Worm (Caenorhabditis elegans) whole organism, L4 larva: ENCODE results near the gene F12F6.1.

ENCODE experiments used
- D1046.2 ChIP-seq: fragments of 200-800 bp; sonication (Bioruptor generic); IDR thresholded peaks from 2 replicates; pipeline ENCODE4 v1.3.6; 2022; ENCODE audit warnings: missing genetic modification characterization, missing compliant biosample characterization
- F44E2.7 ChIP-seq: fragments of 200-800 bp; sonication (Bioruptor generic); IDR thresholded peaks from 2 replicates; pipeline ENCODE4 v2.1.2; 2022; ENCODE audit warnings: missing genetic modification characterization, missing compliant biosample characterization
- F49E8.2 ChIP-seq: sonication (generic microtip); optimal IDR thresholded peaks from 2 replicates; lab custom pipeline; 2016; ENCODE audit warnings: missing compliant biosample characterization, mild to moderate bottlenecking, missing genetic modification characterization, borderline replicate concordance
- R02D3.7 ChIP-seq: fragments of 150-350 bp; sonication (generic microtip); optimal IDR thresholded peaks from 3 replicates; lab custom pipeline; 2014; ENCODE audit warnings: missing biosample characterization, missing genetic modification characterization
- T20F7.1 ChIP-seq: fragments of 200-800 bp; sonication (Bioruptor generic); optimal IDR thresholded peaks from 2 replicates; lab custom pipeline; 2018; ENCODE audit warnings: mild to moderate bottlenecking, missing genetic modification characterization, missing compliant biosample characterization
- T26A8.4 ChIP-seq: fragments of 200-800 bp; sonication (Bioruptor generic); IDR thresholded peaks from 2 replicates; pipeline ENCODE4 v1.3.6; 2022; ENCODE audit warnings: missing genetic modification characterization, missing compliant biosample characterization
- Y105C5A.15 ChIP-seq: fragments of 200-800 bp; sonication (Bioruptor generic); IDR thresholded peaks from 2 replicates; pipeline ENCODE4 v1.3.6; 2022; ENCODE audit warnings: missing genetic modification characterization, missing compliant biosample characterization
- Y48G9A.11 ChIP-seq: fragments of 200-800 bp; sonication (Bioruptor generic); IDR thresholded peaks from 2 replicates; pipeline ENCODE4 v1.3.6; 2022; ENCODE audit warnings: missing genetic modification reagents, missing genetic modification characterization, missing compliant biosample characterization
- ZK546.5 ChIP-seq, 2 experiments: sonication (generic microtip); optimal IDR thresholded peaks; 2 replicates each; lab custom pipeline; 2017; ENCODE audit warnings: missing biosample characterization in 2 of 2, missing genetic modification characterization in 2 of 2
- aha-1 ChIP-seq: fragments of 150-350 bp; peaks from one replicate; lab custom pipeline; 2014; ENCODE audit warnings: missing biosample characterization, missing genetic modification characterization
- aly-2 ChIP-seq: sonication (generic microtip); optimal IDR thresholded peaks from 2 replicates; lab custom pipeline; 2018; ENCODE audit warnings: missing biosample characterization, missing genetic modification characterization
- ama-1 ChIP-seq: fragments of 150-350 bp; optimal IDR thresholded peaks from 2 replicates; lab custom pipeline; 2014; ENCODE audit warnings: inconsistent platforms, mixed read lengths
- arid-1 ChIP-seq: fragments of 200-800 bp; sonication (Bioruptor generic); conservative IDR thresholded peaks from 2 replicates; pipeline ENCODE4 v1.3.6; 2022; ENCODE audit warnings: missing genetic modification reagents, missing genetic modification characterization, missing compliant biosample characterization
- attf-4 ChIP-seq: sonication (generic microtip); optimal IDR thresholded peaks from 3 replicates; lab custom pipeline; 2017; ENCODE audit warnings: missing biosample characterization, missing genetic modification characterization
- ces-1 ChIP-seq: fragments of 150-350 bp; sonication (generic microtip); optimal IDR thresholded peaks from 4 replicates; lab custom pipeline; 2014; ENCODE audit warnings: missing biosample characterization, missing genetic modification reagents, missing genetic modification characterization
- ctbp-1 ChIP-seq: fragments of 200-800 bp; sonication (Bioruptor generic); IDR thresholded peaks from 2 replicates; pipeline ENCODE4 v1.3.6; 2022; ENCODE audit warnings: missing genetic modification reagents, missing genetic modification characterization, missing compliant biosample characterization
- daf-19 ChIP-seq: fragments of 200-800 bp; sonication (Bioruptor generic); conservative IDR thresholded peaks from 2 replicates; pipeline ENCODE4 v1.3.6; 2022; ENCODE audit warnings: missing genetic modification characterization, missing compliant biosample characterization
- daf-8 ChIP-seq: fragments of 200-800 bp; sonication (Bioruptor generic); IDR thresholded peaks from 2 replicates; pipeline ENCODE4 v1.3.6; 2022; ENCODE audit warnings: missing genetic modification characterization, missing compliant biosample characterization
- dpl-1 ChIP-seq: fragments of 150-350 bp; optimal IDR thresholded peaks from 2 replicates; lab custom pipeline; 2014; ENCODE audit warnings: missing biosample characterization, missing genetic modification reagents, missing genetic modification characterization
- fos-1 ChIP-seq: fragments of 150-350 bp; optimal IDR thresholded peaks from 2 replicates; lab custom pipeline; 2014; ENCODE audit warnings: missing biosample characterization, missing genetic modification characterization
- gei-8 ChIP-seq: fragments of 200-800 bp; sonication (Bioruptor generic); optimal IDR thresholded peaks from 2 replicates; lab custom pipeline; 2018; ENCODE audit warnings: mild to moderate bottlenecking, missing genetic modification characterization, missing compliant biosample characterization
- hif-1 ChIP-seq, 2 experiments: sonication (generic microtip); optimal IDR thresholded peaks; 2 replicates each; lab custom pipeline; 2016 to 2017; ENCODE audit warnings: missing compliant biosample characterization in 2 of 2, missing genetic modification characterization in 2 of 2, missing genetic modification reagents in 2 of 2, missing genotype in 2 of 2, mild to moderate bottlenecking in 1 of 2
- hlh-11 ChIP-seq: fragments of 200-800 bp; sonication (Bioruptor generic); optimal IDR thresholded peaks from 2 replicates; lab custom pipeline; 2018; ENCODE audit warnings: mild to moderate bottlenecking, missing genetic modification characterization, missing compliant biosample characterization
- lim-7 ChIP-seq: fragments of 200-800 bp; sonication (Bioruptor generic); IDR thresholded peaks from 2 replicates; pipeline ENCODE4 v1.3.6; 2022; ENCODE audit warnings: missing genetic modification characterization, missing compliant biosample characterization
- lin-38 ChIP-seq: fragments of 200-800 bp; sonication (Bioruptor generic); IDR thresholded peaks from 2 replicates; pipeline ENCODE4 v1.3.6; 2022; ENCODE audit warnings: missing genetic modification reagents, missing genetic modification characterization, missing compliant biosample characterization
- lir-3 ChIP-seq: sonication (generic microtip); optimal IDR thresholded peaks from 2 replicates; lab custom pipeline; 2016; ENCODE audit warnings: mild to moderate bottlenecking, missing genetic modification characterization, missing compliant biosample characterization
- lsy-2 ChIP-seq, 2 experiments: fragments of 150-350 bp in 1 of 2; sonication (generic microtip) in 1 of 2; optimal IDR thresholded peaks; 2 replicates each; lab custom pipeline; 2014 to 2017; ENCODE audit warnings: missing biosample characterization in 2 of 2, missing genetic modification characterization in 2 of 2
- madf-5 ChIP-seq, 2 experiments: fragments of 200-800 bp; sonication (Bioruptor generic); IDR thresholded peaks; 2 replicates each; pipeline ENCODE4 v1.3.6; 2022; ENCODE audit warnings: missing compliant biosample characterization in 2 of 2, missing genetic modification characterization in 2 of 2
- mdt-29 ChIP-seq: fragments of 200-800 bp; sonication (Bioruptor generic); IDR thresholded peaks from 2 replicates; pipeline ENCODE4 v1.3.6; 2022; ENCODE audit warnings: missing genetic modification reagents, missing genetic modification characterization, missing compliant biosample characterization
- mep-1 ChIP-seq: fragments of 150-350 bp; sonication (generic microtip); optimal IDR thresholded peaks from 3 replicates; lab custom pipeline; 2014; ENCODE audit warnings: missing biosample characterization, missing genetic modification characterization
- mxl-2 ChIP-seq: fragments of 200-800 bp; sonication (Bioruptor generic); conservative IDR thresholded peaks from 2 replicates; pipeline ENCODE4 v1.3.6; 2022; ENCODE audit warnings: missing genetic modification reagents, missing genetic modification characterization, missing compliant biosample characterization
- nhr-102 ChIP-seq: sonication (generic microtip); optimal IDR thresholded peaks from 2 replicates; lab custom pipeline; 2016; ENCODE audit warnings: mild to moderate bottlenecking, missing genetic modification characterization, moderate library complexity, missing compliant biosample characterization
- nhr-11 ChIP-seq: fragments of 150-350 bp; optimal IDR thresholded peaks from 2 replicates; lab custom pipeline; 2014; ENCODE audit warnings: missing biosample characterization, missing genetic modification characterization
- nhr-111 ChIP-seq: fragments of 200-800 bp; sonication (Bioruptor generic); optimal IDR thresholded peaks from 2 replicates; lab custom pipeline; 2018; ENCODE audit warnings: mild to moderate bottlenecking, missing genetic modification characterization, missing compliant biosample characterization
- nhr-41 ChIP-seq: fragments of 200-800 bp; sonication (Bioruptor generic); IDR thresholded peaks from 2 replicates; pipeline ENCODE4 v1.3.6; 2022; ENCODE audit warnings: missing genetic modification reagents, missing genetic modification characterization, missing compliant biosample characterization
- nhr-42 ChIP-seq: fragments of 200-800 bp; sonication (Bioruptor generic); IDR thresholded peaks from 2 replicates; pipeline ENCODE4 v1.3.6; 2022; ENCODE audit warnings: missing genetic modification characterization, missing compliant biosample characterization
- nhr-6 ChIP-seq: fragments of 150-350 bp; optimal IDR thresholded peaks from 2 replicates; lab custom pipeline; 2014; ENCODE audit warnings: missing biosample characterization, missing genetic modification characterization
- nhr-76 ChIP-seq: fragments of 150-350 bp; optimal IDR thresholded peaks from 2 replicates; lab custom pipeline; 2014; ENCODE audit warnings: missing biosample characterization, missing genetic modification characterization
- set-16 ChIP-seq: fragments of 200-800 bp; sonication (Bioruptor generic); IDR thresholded peaks from 2 replicates; pipeline ENCODE4 v1.3.6; 2022; ENCODE audit warnings: missing genetic modification reagents, missing genetic modification characterization, missing compliant biosample characterization
- snpc-1.2 ChIP-seq: fragments of 200-800 bp; sonication (Bioruptor generic); IDR thresholded peaks from 2 replicates; pipeline ENCODE4 v1.3.6; 2022; ENCODE audit warnings: missing genetic modification reagents, missing genetic modification characterization, missing compliant biosample characterization
- spr-1 ChIP-seq: sonication (generic microtip); optimal IDR thresholded peaks from 2 replicates; lab custom pipeline; 2016; ENCODE audit warnings: mild to moderate bottlenecking, missing genetic modification characterization, missing compliant biosample characterization
- unc-39 ChIP-seq: sonication (generic microtip); optimal IDR thresholded peaks from 2 replicates; lab custom pipeline; 2017; ENCODE audit warnings: missing biosample characterization, missing genetic modification characterization
- unc-62 ChIP-seq, 3 experiments: fragments of 150-350 bp in 1 of 3; sonication (generic microtip); optimal IDR thresholded peaks in 2 of 3; peaks in 1 of 3; 1 replicate in 1 of 3; 2 replicates in 2 of 3; lab custom pipeline; 2014 to 2017; ENCODE audit warnings: missing biosample characterization in 3 of 3, missing genetic modification characterization in 3 of 3, missing genetic modification reagents in 3 of 3, missing genotype in 1 of 3
- vab-7 ChIP-seq: fragments of 200-800 bp; sonication (Bioruptor generic); IDR thresholded peaks from 2 replicates; pipeline ENCODE4 v1.3.6; 2022; ENCODE audit warnings: missing genetic modification reagents, missing genetic modification characterization, missing compliant biosample characterization
- zip-2 ChIP-seq: fragments of 150-350 bp; optimal IDR thresholded peaks from 2 replicates; lab custom pipeline; 2014; ENCODE audit warnings: missing biosample characterization, missing genetic modification characterization
- ztf-7 ChIP-seq: fragments of 150-350 bp; optimal IDR thresholded peaks from 2 replicates; lab custom pipeline; 2014; ENCODE audit warnings: missing biosample characterization, missing genetic modification characterization

The F12F6.1 gene

DNA sequence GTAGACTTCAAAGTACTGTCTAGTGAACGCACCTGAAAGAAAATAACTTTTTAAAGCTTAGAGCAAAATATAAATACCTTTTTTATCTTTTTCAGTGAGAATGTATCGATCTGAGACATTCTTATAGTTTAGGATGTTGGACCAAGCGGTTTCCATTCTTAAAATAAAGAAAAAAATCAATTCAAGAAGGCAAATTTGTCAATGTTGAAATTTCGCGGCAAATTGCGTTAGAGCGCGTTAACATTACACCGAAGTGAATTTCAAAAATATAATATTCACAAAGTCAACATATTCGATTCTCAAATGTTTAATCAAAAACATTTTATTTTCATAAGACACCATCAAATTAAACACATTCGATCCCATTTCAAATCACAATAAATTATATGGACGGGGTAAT is 22.1 kb upstream of the F12F6.1 start, which contains the start of gene F12F6.7:
TSS of gene F12F6.7 (minus strand) at position 157 of the 400 bp plus-strand sequence.
- TF ChIP-seq dpl-1 (peak; percentile 21), F49E8.2 (tag; lab: Kevin White, UChicago) (peak; percentile 28), F44E2.7 (GFP tag; lab: Robert Waterston, UW) (no peak), T20F7.1 (GFP tag; lab: Kevin White, UChicago) (peak; percentile 1), unc-39 (no peak), ama-1 (peak; percentile 6), aha-1 (tag; lab: Kevin White, UChicago) (peak; percentile 13)

DNA sequence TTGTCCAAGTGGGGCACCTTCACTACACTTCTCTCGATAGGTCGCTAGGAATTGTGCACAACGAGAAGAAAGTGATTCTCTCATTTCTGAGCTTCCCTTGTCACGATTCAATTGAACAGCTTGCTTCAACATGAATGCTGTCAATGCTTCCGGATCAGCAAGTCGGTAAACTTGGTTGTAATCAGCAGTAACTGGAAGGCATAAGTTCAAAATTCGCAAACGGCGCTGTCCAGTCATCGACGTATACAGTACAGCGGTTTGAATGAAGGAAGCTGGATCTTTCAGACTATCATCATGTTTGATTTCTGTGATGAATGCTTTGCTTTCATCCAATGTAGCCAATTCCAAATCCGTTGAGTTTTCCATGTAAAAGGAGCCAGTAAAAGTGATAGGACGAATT is 20.7 kb upstream of the F12F6.1 start:
- TF ChIP-seq aha-1 (tag; lab: Kevin White, UChicago) (peak; percentile 94), T26A8.4 (GFP tag; lab: Robert Waterston, UW) (no peak)
- TF ChIP-seq, all 104 proteins: peak for 1

DNA sequence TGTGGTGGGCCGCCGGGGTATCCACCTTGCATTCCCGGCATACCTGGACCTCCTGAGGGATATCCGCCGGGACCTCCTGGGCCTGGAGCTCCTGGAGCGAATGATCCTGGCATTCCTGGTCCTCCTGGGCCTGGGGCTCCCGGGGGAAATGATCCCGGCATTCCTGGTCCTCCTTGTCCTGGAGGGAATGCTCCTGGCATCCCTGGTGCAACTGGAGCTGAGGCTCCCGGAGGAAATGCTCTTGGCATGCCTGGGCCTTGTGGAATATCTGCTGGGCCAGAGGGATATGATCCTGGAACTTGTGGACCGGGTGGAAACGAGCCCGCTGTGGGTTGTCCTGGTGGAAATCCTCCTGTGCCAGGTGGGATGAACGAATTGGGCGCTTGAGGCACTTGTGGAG is 18.7 kb upstream of the F12F6.1 start:
- TF ChIP-seq T20F7.1 (GFP tag; lab: Kevin White, UChicago) (no peak), Y48G9A.11 (GFP tag; lab: Robert Waterston, UW) (0 out of 2 replicates have a peak, but pooled peaks have one; percentile 14), aha-1 (tag; lab: Kevin White, UChicago) (peak; percentile 0), lir-3 (no peak), nhr-76 (tag; lab: Kevin White, UChicago) (no peak), R02D3.7 (no peak), set-16 (GFP tag; lab: Robert Waterston, UW) (peak; percentile 96)

DNA sequence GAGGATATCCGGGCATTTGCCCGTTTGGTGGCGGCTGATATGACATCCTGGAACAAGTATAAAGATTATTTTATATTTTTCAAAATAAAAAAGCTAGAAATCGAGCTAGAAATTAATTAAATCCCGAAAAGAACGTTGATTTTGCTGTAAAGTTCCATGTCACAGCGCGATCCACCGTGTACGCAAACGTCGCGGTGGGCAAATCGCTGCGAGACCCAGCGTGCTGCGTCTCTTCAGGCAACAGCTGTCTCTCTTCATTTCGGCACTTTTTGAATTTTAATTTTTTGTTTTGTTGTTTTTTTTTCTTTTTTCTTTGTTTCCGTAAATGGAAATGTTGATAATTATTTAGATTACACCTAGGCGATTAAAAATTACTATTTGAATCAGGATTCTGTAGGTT is 17.6 kb upstream of the F12F6.1 start, which contains the start of gene sec-24.1:
TSS of gene sec-24.1 (minus strand) at position 49 of the 400 bp plus-strand sequence.
- TF ChIP-seq lin-38 (GFP tag; lab: Robert Waterston, UW) (peak; percentile 80), nhr-6 (tag; lab: Kevin White, UChicago) (peak; percentile 90), mdt-29 (GFP tag; lab: Robert Waterston, UW) (peak; percentile 50; the same call in 1 of the 2 replicates), F44E2.7 (GFP tag; lab: Robert Waterston, UW) (no peak), zip-2 (tag; lab: Kevin White, UChicago) (peak; percentile 54), nhr-76 (tag; lab: Kevin White, UChicago) (no peak), mep-1 (peak; percentile 92), spr-1 (tag; lab: Kevin White, UChicago) (peak; percentile 71), daf-19 (GFP tag; lab: Robert Waterston, UW) (no peak), Y105C5A.15 (GFP tag; lab: Robert Waterston, UW) (no peak), ces-1 (GFP tag; lab: Kevin White, UChicago) (no peak), nhr-11 (tag; lab: Kevin White, UChicago) (peak; percentile 46), hlh-11 (tag; lab: Kevin White, UChicago) (peak; percentile 96), lim-7 (no peak), vab-7 (no peak), hif-1 (tag; optimal IDR thresholded peaks at IDR 0.05; lab: Kevin White, UChicago) (peak in 1 of 2 experiments; percentile 69), nhr-102 (tag; lab: Kevin White, UChicago) (peak; percentile 91), daf-8 (GFP tag; lab: Robert Waterston, UW) (no peak), unc-62 (GFP tag; optimal IDR thresholded peaks at IDR 0.05 in 1 of 2; lab: Kevin White, UChicago) (peak in 1 of 2 experiments; percentile 98), unc-62 (tag; optimal IDR thresholded peaks at IDR 0.05; lab: Kevin White, UChicago) (no peak), mxl-2 (GFP tag; lab: Robert Waterston, UW) (no peak), nhr-111 (no peak), aly-2 (tag; lab: Kevin White, UChicago) (no peak), gei-8 (GFP tag; lab: Kevin White, UChicago) (no peak), lsy-2 (tag; optimal IDR thresholded peaks at IDR 0.05; lab: Kevin White, UChicago) (peak; percentile 99 to 100), D1046.2 (GFP tag; lab: Robert Waterston, UW) (no peak), fos-1 (no peak), snpc-1.2 (GFP tag; lab: Robert Waterston, UW) (0 out of 2 replicates have a peak, but pooled peaks have one; percentile 16), ztf-7 (peak; percentile 73), arid-1 (GFP tag; lab: Robert Waterston, UW) (peak; percentile 77), attf-4 (tag; lab: Kevin White, UChicago) (no peak), dpl-1 (peak; percentile 95), madf-5 (GFP tag; IDR thresholded peaks at IDR 0.05; lab: Robert Waterston, UW) (no peak), ctbp-1 (GFP tag; lab: Robert Waterston, UW) (peak; percentile 71), ZK546.5 (tag; optimal IDR thresholded peaks at IDR 0.05; lab: Kevin White, UChicago) (peak in 1 of 2 experiments; percentile 18), nhr-42 (GFP tag; lab: Robert Waterston, UW) (no peak), nhr-41 (GFP tag; lab: Robert Waterston, UW) (no peak)
